Worm (Caenorhabditis elegans): ENCODE measurements around the gene nhr-32.

Gene nhr-32

ce11 chrX:13225111-13225905 is 26.5 kb upstream of the nhr-32 start (continued):
- TF ChIP-seq F10B5.3 (tag; optimal IDR thresholded peaks at IDR 0.05) (no peak), ceh-32 (tag; optimal IDR thresholded peaks at IDR 0.05; ENCODE audit: poor library complexity) (no peak), fos-1 (tag; optimal IDR thresholded peaks at IDR 0.05) (no peak), egl-43 (GFP tag; IDR thresholded peaks at IDR 0.05) (no peak), vab-7 (GFP tag; IDR thresholded peaks at IDR 0.05) (no peak), zag-1 (tag; optimal IDR thresholded peaks at IDR 0.05) (no peak), ctbp-1 (GFP tag; IDR thresholded peaks at IDR 0.05) (no peak), T26A8.4 (GFP tag; IDR thresholded peaks at IDR 0.05) (no peak), nhr-42 (GFP tag; IDR thresholded peaks at IDR 0.05) (no peak), F37D6.2 (tag; optimal IDR thresholded peaks at IDR 0.05) (no peak), daf-16 (GFP tag; optimal IDR thresholded peaks at IDR 0.05) (no peak), daf-16 (tag; optimal IDR thresholded peaks at IDR 0.05) (peak; percentile 68), dmd-6 (GFP tag; IDR thresholded peaks at IDR 0.05) (peak; percentile 42; the same call in 1 of the 2 replicates), daf-19 (GFP tag; conservative IDR thresholded peaks at IDR 0.05) (no peak), zfp-2 (tag; optimal IDR thresholded peaks at IDR 0.05) (no peak), pqm-1 (tag; optimal IDR thresholded peaks at IDR 0.05) (peak; percentile 13), Y48G9A.11 (GFP tag; IDR thresholded peaks at IDR 0.05) (no peak), attf-4 (tag; optimal IDR thresholded peaks at IDR 0.05) (no peak), hif-1 (tag; optimal IDR thresholded peaks at IDR 0.05) (peak in 1 of 2 experiments; percentile 26), unc-62 (GFP tag; optimal IDR thresholded peaks at IDR 0.05 in 1 of 2) (peak in 1 of 2 experiments; percentile 93), unc-62 (tag; optimal IDR thresholded peaks at IDR 0.05) (no peak), hlh-30 (tag; optimal IDR thresholded peaks at IDR 0.05; ENCODE audit: insufficient read depth) (peak; percentile 90), ceh-28 (tag; optimal IDR thresholded peaks at IDR 0.05) (no peak), zip-11 (GFP tag; IDR thresholded peaks at IDR 0.05) (no peak), R02D3.7 (tag; optimal IDR thresholded peaks at IDR 0.05) (no peak), dmd-8 (GFP tag; IDR thresholded peaks at IDR 0.05) (no peak), aha-1 (tag) (no peak), spr-3 (GFP tag; optimal IDR thresholded peaks at IDR 0.05) (no peak), zip-2 (tag; optimal IDR thresholded peaks at IDR 0.05) (no peak), cey-2 (tag; optimal IDR thresholded peaks at IDR 0.05; ENCODE audit: borderline replicate concordance, insufficient read depth) (no peak), rbr-2 (tag; optimal IDR thresholded peaks at IDR 0.05) (no peak), nhr-28 (tag; optimal IDR thresholded peaks at IDR 0.05) (peak; percentile 46), nhr-6 (tag; optimal IDR thresholded peaks at IDR 0.05) (peak; percentile 40), lin-1 (GFP tag; IDR thresholded peaks at IDR 0.05) (no peak), F44E2.7 (GFP tag; IDR thresholded peaks at IDR 0.05) (no peak), unc-39 (tag; optimal IDR thresholded peaks at IDR 0.05) (no peak), nhr-111 (GFP tag; optimal IDR thresholded peaks at IDR 0.05) (no peak), ztf-7 (tag; optimal IDR thresholded peaks at IDR 0.05) (no peak), nhr-11 (tag; optimal IDR thresholded peaks at IDR 0.05) (peak; percentile 26), dpl-1 (GFP tag; optimal IDR thresholded peaks at IDR 0.05) (no peak), mep-1 (tag; optimal IDR thresholded peaks at IDR 0.05) (peak; percentile 48)

ce11 chrX:13226614-13227096 is 25.1 kb upstream of the nhr-32 start, which contains the start of gene skr-21:
skr-21 (minus strand) TSS chrX:13226664.
- TF ChIP-seq snpc-1.2 (GFP tag; IDR thresholded peaks at IDR 0.05) (no peak), snpc-4 (tag; optimal IDR thresholded peaks at IDR 0.05) (no peak), dmd-8 (GFP tag; IDR thresholded peaks at IDR 0.05) (no peak), ceh-82 (tag; optimal IDR thresholded peaks at IDR 0.05) (no peak), jun-1 (tag; optimal IDR thresholded peaks at IDR 0.05) (no peak), lin-13 (GFP tag; optimal IDR thresholded peaks at IDR 0.05) (no peak), lsy-2 (tag; optimal IDR thresholded peaks at IDR 0.05) (no peak), nhr-10 (tag; optimal IDR thresholded peaks at IDR 0.05) (no peak), egl-27 (tag; optimal IDR thresholded peaks at IDR 0.05) (no peak), nhr-6 (tag; optimal IDR thresholded peaks at IDR 0.05) (peak; percentile 32), T20F7.1 (GFP tag; optimal IDR thresholded peaks at IDR 0.05) (no peak), set-16 (GFP tag; IDR thresholded peaks at IDR 0.05) (no peak), lin-15B (tag; optimal IDR thresholded peaks at IDR 0.05) (no peak), dve-1 (tag; optimal IDR thresholded peaks at IDR 0.05; ENCODE audit: insufficient read depth) (peak; percentile 5), unc-62 (GFP tag; optimal IDR thresholded peaks at IDR 0.05 in 1 of 2) (no peak), unc-62 (tag; optimal IDR thresholded peaks at IDR 0.05) (no peak)

Data from whole organism, L4 larva.